Worm (Caenorhabditis elegans) whole organism, L2 larva: ENCODE results near the gene T26C12.1.

Experiments used
- unc-39 ChIP-seq: fragments of 150-350 bp; optimal IDR thresholded peaks from 2 replicates; lab custom pipeline; 2014; ENCODE audit warnings: missing biosample characterization, missing genetic modification characterization
- unc-62 ChIP-seq: fragments of 150-350 bp; optimal IDR thresholded peaks from 2 replicates; lab custom pipeline; 2014; ENCODE audit warnings: missing biosample characterization, missing genetic modification reagents, missing genetic modification characterization

DNA sequence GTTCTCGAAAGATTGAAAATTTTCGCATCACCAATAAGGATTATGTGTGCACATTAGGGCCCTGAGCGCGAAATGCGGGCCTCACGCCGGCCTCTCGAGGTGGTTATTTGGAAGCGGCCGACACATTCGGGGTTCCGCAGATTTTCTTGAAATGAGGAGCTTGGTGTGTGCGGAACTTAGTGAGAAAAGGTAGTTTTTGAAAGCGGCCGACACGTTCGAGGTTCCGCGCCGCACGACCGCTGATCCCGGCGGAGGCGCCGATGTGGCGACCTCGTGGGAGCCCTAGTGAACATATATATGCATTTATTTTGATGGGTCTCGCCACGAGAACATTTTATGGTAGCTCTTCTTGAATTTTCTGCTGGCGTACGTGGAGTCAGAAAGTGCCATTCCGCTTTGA is 8.1 kb downstream of the T26C12.1 start:
- TF ChIP-seq unc-62, result no peak
- no peak for TF ChIP-seq unc-39 (tag; lab: Kevin White, UChicago)
